Worm (Caenorhabditis elegans) whole organism, early embryonic: ENCODE results near the gene spp-11.

Experiments
- aly-1 ChIP-seq: sonication (generic microtip); optimal IDR thresholded peaks from 2 replicates; lab custom pipeline; 2016; ENCODE audit warnings: missing genetic modification characterization, missing compliant biosample characterization
- ama-1 ChIP-seq: fragments of 150-350 bp; optimal IDR thresholded peaks from 2 replicates; lab custom pipeline; 2014
- ceh-13 ChIP-seq: fragments of 200-800 bp; sonication (Bioruptor generic); optimal IDR thresholded peaks from 2 replicates; lab custom pipeline; 2018; ENCODE audit warnings: mild to moderate bottlenecking, missing genetic modification characterization, missing compliant biosample characterization
- ceh-36 ChIP-seq: sonication (generic microtip); optimal IDR thresholded peaks from 2 replicates; lab custom pipeline; 2016; ENCODE audit warnings: missing genetic modification characterization, inconsistent platforms, missing compliant biosample characterization
- hnd-1 ChIP-seq: sonication (generic microtip); optimal IDR thresholded peaks from 2 replicates; lab custom pipeline; 2016; ENCODE audit warnings: missing genetic modification characterization, missing compliant biosample characterization
- pes-1 ChIP-seq: fragments of 200-800 bp; sonication (Bioruptor generic); IDR thresholded peaks from 2 replicates; pipeline ENCODE4 v1.3.6; 2022; ENCODE audit warnings: missing genetic modification reagents, missing genetic modification characterization, missing compliant biosample characterization
- tbx-11 ChIP-seq: fragments of 200-800 bp; sonication (Bioruptor generic); IDR thresholded peaks from 2 replicates; pipeline ENCODE4 v1.3.6; 2022; ENCODE audit warnings: missing genetic modification characterization, missing compliant biosample characterization
- tbx-37 ChIP-seq: fragments of 200-800 bp; sonication (Bioruptor generic); conservative IDR thresholded peaks from 2 replicates; pipeline ENCODE4 v1.3.6; 2022; ENCODE audit warnings: missing genetic modification reagents, missing genetic modification characterization, missing compliant biosample characterization
- tra-4 ChIP-seq: sonication (generic microtip); optimal IDR thresholded peaks from 2 replicates; lab custom pipeline; 2017; ENCODE audit warnings: missing genetic modification characterization, missing compliant biosample characterization

DNA sequence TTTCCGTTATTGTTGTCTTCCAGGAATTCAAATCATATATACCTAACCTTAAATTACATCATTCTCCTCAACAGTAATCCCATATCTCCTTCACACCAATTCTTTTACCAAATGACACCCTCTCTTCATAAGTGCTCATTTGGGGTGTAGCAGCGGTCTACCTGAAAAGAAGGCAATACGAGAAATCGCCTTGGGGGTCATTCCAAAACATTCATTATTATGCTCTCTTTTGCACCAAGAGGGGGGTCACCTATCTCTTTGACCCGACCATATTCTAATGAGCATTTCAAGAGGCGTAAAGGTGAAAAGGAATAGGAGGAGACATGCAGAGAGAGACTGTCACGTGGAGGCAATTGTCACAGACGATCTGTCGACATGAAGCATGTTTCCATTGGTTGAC, 29.7 kb upstream of the spp-11 start:
- TF ChIP-seq ama-1 (lab: Kevin White, UChicago) = no peak
- TF ChIP-seq pes-1 (GFP tag; lab: Robert Waterston, UW) = no peak
- TF ChIP-seq ceh-36 (tag; lab: Kevin White, UChicago) = no peak
- no peak for TF ChIP-seq tbx-37 (GFP tag; lab: Robert Waterston, UW)
- no peak for TF ChIP-seq tra-4 (tag; lab: Kevin White, UChicago)
- TF ChIP-seq ceh-13 = no peak
- no peak for TF ChIP-seq aly-1 (tag; lab: Kevin White, UChicago)
- no peak for TF ChIP-seq hnd-1 (tag; lab: Kevin White, UChicago)
- no peak for TF ChIP-seq tbx-11 (GFP tag; lab: Robert Waterston, UW)
